4 fruit fly cellular contexts compared by ENCODE assay signal in the genomic region with DNA sequence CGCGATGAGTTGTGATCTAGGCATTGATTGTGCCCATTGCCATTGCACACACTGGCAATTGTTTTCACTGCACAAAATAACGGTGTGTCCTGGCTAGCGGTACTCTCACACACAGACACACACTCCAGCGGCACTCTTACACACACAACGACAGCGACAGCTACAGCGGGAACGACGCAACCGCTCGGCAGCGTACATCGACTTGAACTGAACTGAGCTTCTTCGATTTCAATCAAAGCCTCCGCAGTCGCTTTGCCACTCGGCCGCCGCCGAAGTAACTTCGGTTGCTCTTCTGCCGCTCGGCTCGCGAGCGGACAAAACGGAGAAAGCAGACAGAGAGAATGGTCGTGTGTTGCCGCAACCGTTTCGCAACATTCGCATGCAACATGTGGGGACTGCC.
A peak's percentile ranks its signal among the peaks of the same experiment; 100 is the strongest.
TF ChIP-seq lines count a peak whose summit lies in the region.

A gene (minus strand): TSS at position 191 of the 400 bp plus-strand sequence.

TF ChIP-seq in whole organism, adult, 20 proteins besides CTCF, POLR2A, EP300 and RAD21 (continued from another document):
- TF ChIP-seq CG33017 (tag; optimal IDR thresholded peaks at IDR 0.05; lab: Kevin White, UChicago) (no peak), Mnt (GFP tag; optimal IDR thresholded peaks at IDR 0.05; lab: Kevin White, UChicago) (no peak)
TF ChIP-seq in whole organism, adult: peak in this region for 4.

TF ChIP-seq in whole organism, embryonic, 481 proteins besides CTCF, POLR2A, EP300 and RAD21 (continued from another document and continues in another):
- TF ChIP-seq sens-2 (GFP tag; IDR thresholded peaks at IDR 0.05; lab: Robert Waterston, UW): 0 out of 2 replicates have a peak, but pooled peaks have one; percentile 10
- TF ChIP-seq tup (GFP tag; optimal IDR thresholded peaks at IDR 0.05; lab: Kevin White, UChicago): no peak
- TF ChIP-seq bigmax (GFP tag; optimal IDR thresholded peaks at IDR 0.05; lab: Kevin White, UChicago): no peak
- TF ChIP-seq Tbp (GFP tag; optimal IDR thresholded peaks at IDR 0.05; lab: Kevin White, UChicago): no peak
- TF ChIP-seq Opbp (GFP tag; IDR thresholded peaks at IDR 0.05; lab: Robert Waterston, UW; ENCODE audit: partially characterized antibody): 0 out of 3 replicates have a peak, but pooled peaks have one; percentile 39
- no peak for TF ChIP-seq Taf1 (GFP tag; IDR thresholded peaks at IDR 0.05; lab: Robert Waterston, UW)
- TF ChIP-seq HLH3B (GFP tag; IDR thresholded peaks at IDR 0.05; lab: Robert Waterston, UW): no peak
- TF ChIP-seq Optix (GFP tag; IDR thresholded peaks at IDR 0.05; lab: Robert Waterston, UW): 0 out of 3 replicates have a peak, but pooled peaks have one; percentile 22
- no peak for TF ChIP-seq MESR4 (GFP tag; optimal IDR thresholded peaks at IDR 0.05; lab: Kevin White, UChicago)
- peak; percentile 42 for TF ChIP-seq Rfx (GFP tag; IDR thresholded peaks at IDR 0.05; lab: Robert Waterston, UW)
- no peak for TF ChIP-seq CG17802 (tag; optimal IDR thresholded peaks at IDR 0.05; lab: Kevin White, UChicago)
- peak; percentile 58 for TF ChIP-seq sens (GFP tag; lab: Kevin White, UChicago)
- TF ChIP-seq Med (GFP tag; lab: Kevin White, UChicago): peak; percentile 88
- peak; percentile 98 for TF ChIP-seq CG11504 (tag; optimal IDR thresholded peaks at IDR 0.05; lab: Kevin White, UChicago)
- TF ChIP-seq Mrtf (GFP tag; IDR thresholded peaks at IDR 0.05; lab: Robert Waterston, UW): 0 out of 3 replicates have a peak, but pooled peaks have one; percentile 17
- TF ChIP-seq HHEX (GFP tag; optimal IDR thresholded peaks at IDR 0.05; lab: Kevin White, UChicago): no peak
- no peak for TF ChIP-seq CG9215 (GFP tag; IDR thresholded peaks at IDR 0.05; lab: Robert Waterston, UW)
- peak; percentile 17 for TF ChIP-seq Fer1 (GFP tag; optimal IDR thresholded peaks at IDR 0.05; lab: Kevin White, UChicago)
- peak; percentile 2 for TF ChIP-seq grn (GFP tag; optimal IDR thresholded peaks at IDR 0.05; lab: Kevin White, UChicago)
- TF ChIP-seq CG11695 (GFP tag; IDR thresholded peaks at IDR 0.05; lab: Robert Waterston, UW): 0 out of 3 replicates have a peak, but pooled peaks have one; percentile 12
- TF ChIP-seq Trl (optimal IDR thresholded peaks at IDR 0.05; lab: Kevin White, UChicago): peak; percentile 2 to 14
- TF ChIP-seq Trl (GFP tag; optimal IDR thresholded peaks at IDR 0.05; lab: Kevin White, UChicago): no peak
- 0 out of 2 replicates have a peak, but pooled peaks have one; percentile 12 for TF ChIP-seq CG14441 (GFP tag; IDR thresholded peaks at IDR 0.05; lab: Robert Waterston, UW)
- TF ChIP-seq CG13123 (GFP tag; optimal IDR thresholded peaks at IDR 0.05; lab: Kevin White, UChicago): no peak
- peak; percentile 21; the same call in 1 of the 2 replicates for TF ChIP-seq CG9932 (GFP tag; IDR thresholded peaks at IDR 0.05; lab: Robert Waterston, UW)
- TF ChIP-seq amos (GFP tag; IDR thresholded peaks at IDR 0.05; lab: Robert Waterston, UW; ENCODE audit: partially characterized antibody): no peak
- TF ChIP-seq CG10431 (GFP tag; optimal IDR thresholded peaks at IDR 0.05; lab: Kevin White, UChicago): no peak
- TF ChIP-seq CHES-1-like (GFP tag; optimal IDR thresholded peaks at IDR 0.05; lab: Kevin White, UChicago): no peak
- TF ChIP-seq rib (GFP tag; IDR thresholded peaks at IDR 0.05; lab: Robert Waterston, UW): no peak
- TF ChIP-seq fd102C (GFP tag; optimal IDR thresholded peaks at IDR 0.05; lab: Kevin White, UChicago): no peak
- TF ChIP-seq Dbx (GFP tag; IDR thresholded peaks at IDR 0.05; lab: Robert Waterston, UW): 0 out of 3 replicates have a peak, but pooled peaks have one; percentile 15
- TF ChIP-seq vvl (GFP tag; IDR thresholded peaks at IDR 0.05; lab: Robert Waterston, UW): peak; percentile 26; the same call in 1 of the 2 replicates
- no peak for TF ChIP-seq Spps (tag; optimal IDR thresholded peaks at IDR 0.05; lab: Kevin White, UChicago)
- peak; percentile 43; the same call in 1 of the 2 replicates for TF ChIP-seq CG10959 (GFP tag; IDR thresholded peaks at IDR 0.05; lab: Robert Waterston, UW)
- no peak for TF ChIP-seq CG17568 (GFP tag; optimal IDR thresholded peaks at IDR 0.05; lab: Kevin White, UChicago)
- peak; percentile 53 for TF ChIP-seq Adf1 (GFP tag; IDR thresholded peaks at IDR 0.05; lab: Robert Waterston, UW)
- TF ChIP-seq ATbp (GFP tag; optimal IDR thresholded peaks at IDR 0.05; lab: Kevin White, UChicago): no peak
- TF ChIP-seq CG17328 (GFP tag; IDR thresholded peaks at IDR 0.05; lab: Robert Waterston, UW): no peak
- no peak for TF ChIP-seq NC2β (GFP tag; optimal IDR thresholded peaks at IDR 0.05; lab: Kevin White, UChicago)
- TF ChIP-seq stc (GFP tag; IDR thresholded peaks at IDR 0.05; lab: Robert Waterston, UW): no peak

TF ChIP-seq in whole organism, prepupa, 60 proteins besides CTCF, POLR2A, EP300 and RAD21 (continued from another document):
- TF ChIP-seq Hr4 (GFP tag; optimal IDR thresholded peaks at IDR 0.05; lab: Kevin White, UChicago) (no peak), topi (GFP tag; optimal IDR thresholded peaks at IDR 0.05; lab: Kevin White, UChicago) (peak; percentile 1), CG6792 (GFP tag; optimal IDR thresholded peaks at IDR 0.05; lab: Kevin White, UChicago) (no peak), ss (GFP tag; optimal IDR thresholded peaks at IDR 0.05; lab: Kevin White, UChicago) (peak; percentile 7 to 53), Sox14 (GFP tag; optimal IDR thresholded peaks at IDR 0.05; lab: Kevin White, UChicago) (no peak), CG32006 (GFP tag; optimal IDR thresholded peaks at IDR 0.05; lab: Kevin White, UChicago) (peak; percentile 7), CG6854 (GFP tag; optimal IDR thresholded peaks at IDR 0.05; lab: Kevin White, UChicago) (peak; percentile 62), dac (GFP tag; optimal IDR thresholded peaks at IDR 0.05; lab: Kevin White, UChicago) (no peak), svp (GFP tag; lab: Kevin White, UChicago) (peak; percentile 77), CG8319 (GFP tag; optimal IDR thresholded peaks at IDR 0.05; lab: Kevin White, UChicago) (no peak), Smox (GFP tag; optimal IDR thresholded peaks at IDR 0.05; lab: Kevin White, UChicago) (no peak), CG8119 (GFP tag; IDR thresholded peaks at IDR 0.05; lab: Robert Waterston, UW) (peak; percentile 39; the same call in 1 of the 3 replicates), vri (GFP tag; optimal IDR thresholded peaks at IDR 0.05; lab: Kevin White, UChicago) (no peak), Eip93F (GFP tag; optimal IDR thresholded peaks at IDR 0.05; lab: Kevin White, UChicago) (no peak), pdm3 (GFP tag; optimal IDR thresholded peaks at IDR 0.05; lab: Kevin White, UChicago) (no peak), achi (GFP tag; optimal IDR thresholded peaks at IDR 0.05; lab: Kevin White, UChicago) (no peak), Met (GFP tag; optimal IDR thresholded peaks at IDR 0.05; lab: Kevin White, UChicago) (no peak), acj6 (GFP tag; optimal IDR thresholded peaks at IDR 0.05; lab: Kevin White, UChicago) (no peak), spab (GFP tag; optimal IDR thresholded peaks at IDR 0.05; lab: Kevin White, UChicago) (no peak), fkh (GFP tag; optimal IDR thresholded peaks at IDR 0.05; lab: Kevin White, UChicago) (peak; percentile 8), CG6163 (GFP tag; IDR thresholded peaks at IDR 0.05; lab: Robert Waterston, UW) (peak; percentile 44; the same call in 1 of the 3 replicates), CG4318 (GFP tag; optimal IDR thresholded peaks at IDR 0.05; lab: Kevin White, UChicago) (no peak), esn (GFP tag; optimal IDR thresholded peaks at IDR 0.05; lab: Kevin White, UChicago) (peak; percentile 16), dsx (GFP tag; optimal IDR thresholded peaks at IDR 0.05; lab: Kevin White, UChicago; ENCODE audit: poor library complexity, severe bottlenecking) (peak; percentile 19), CG6808 (GFP tag; optimal IDR thresholded peaks at IDR 0.05; lab: Kevin White, UChicago) (peak; percentile 6), lz (GFP tag; optimal IDR thresholded peaks at IDR 0.05; lab: Kevin White, UChicago) (no peak), Eip78C (GFP tag; lab: Kevin White, UChicago) (peak; percentile 58), fd85E (GFP tag; optimal IDR thresholded peaks at IDR 0.05; lab: Kevin White, UChicago) (no peak)

TF ChIP-seq in whole organism, wandering third instar larva, 38 proteins besides CTCF, POLR2A, EP300 and RAD21 (continued from another document):
- TF ChIP-seq dl (GFP tag; optimal IDR thresholded peaks at IDR 0.05; lab: Kevin White, UChicago; ENCODE audit: insufficient read depth in 1 of 2, partially characterized antibody in 2 of 2) (peak in 1 of 2 experiments; percentile 38), jim (GFP tag; optimal IDR thresholded peaks at IDR 0.05; lab: Kevin White, UChicago) (no peak)
